Fruit fly (Drosophila melanogaster): Measurements from ENCODE around the gene parvin.

Gene parvin

dm6 chrX:19750626-19751149 lies 4.8 kb downstream of the parvin start, which contains the start of gene Abcd3 (continued):
- TF ChIP-seq Ets21C (GFP tag; optimal IDR thresholded peaks at IDR 0.05) (no peak), CG9139 (GFP tag; optimal IDR thresholded peaks at IDR 0.05) (peak; percentile 16), Lpt (GFP tag; optimal IDR thresholded peaks at IDR 0.05) (no peak), CG11902 (GFP tag; optimal IDR thresholded peaks at IDR 0.05) (no peak), fd85E (GFP tag; optimal IDR thresholded peaks at IDR 0.05) (no peak), Eip78C (GFP tag) (peak; percentile 7), dac (GFP tag; optimal IDR thresholded peaks at IDR 0.05) (no peak), CG34406 (GFP tag; optimal IDR thresholded peaks at IDR 0.05) (no peak), CG8119 (GFP tag; IDR thresholded peaks at IDR 0.05) (peak; percentile 54; the same call in 1 of the 3 replicates), OdsH (GFP tag; optimal IDR thresholded peaks at IDR 0.05) (no peak), Eip93F (GFP tag; optimal IDR thresholded peaks at IDR 0.05) (no peak), cyc (GFP tag; optimal IDR thresholded peaks at IDR 0.05) (peak; percentile 1), pdm3 (GFP tag; optimal IDR thresholded peaks at IDR 0.05) (no peak), CG6792 (GFP tag; optimal IDR thresholded peaks at IDR 0.05) (no peak), Eip75B (GFP tag; optimal IDR thresholded peaks at IDR 0.05) (peak; percentile 6), CG31627 (GFP tag; optimal IDR thresholded peaks at IDR 0.05) (no peak), esn (GFP tag; optimal IDR thresholded peaks at IDR 0.05) (peak; percentile 42), CG11294 (GFP tag; IDR thresholded peaks at IDR 0.05) (no peak), acj6 (GFP tag; optimal IDR thresholded peaks at IDR 0.05) (no peak), CG8632 (GFP tag; optimal IDR thresholded peaks at IDR 0.05) (peak; percentile 1), CG10631 (GFP tag; optimal IDR thresholded peaks at IDR 0.05) (no peak), CG4318 (GFP tag; optimal IDR thresholded peaks at IDR 0.05) (no peak), CG15336 (GFP tag; IDR thresholded peaks at IDR 0.05) (no peak; the same call in 1 of the 2 replicates), Sox14 (GFP tag; optimal IDR thresholded peaks at IDR 0.05) (peak; percentile 69), spab (GFP tag; optimal IDR thresholded peaks at IDR 0.05) (no peak), CG1621 (tag; optimal IDR thresholded peaks at IDR 0.05) (no peak), Sox15 (GFP tag; optimal IDR thresholded peaks at IDR 0.05) (no peak), CG3032 (tag; optimal IDR thresholded peaks at IDR 0.05) (peak; percentile 0), CG3919 (GFP tag; optimal IDR thresholded peaks at IDR 0.05) (peak; percentile 30), CG6163 (GFP tag; IDR thresholded peaks at IDR 0.05) (peak; percentile 20; the same call in 1 of the 3 replicates)

DNA sequence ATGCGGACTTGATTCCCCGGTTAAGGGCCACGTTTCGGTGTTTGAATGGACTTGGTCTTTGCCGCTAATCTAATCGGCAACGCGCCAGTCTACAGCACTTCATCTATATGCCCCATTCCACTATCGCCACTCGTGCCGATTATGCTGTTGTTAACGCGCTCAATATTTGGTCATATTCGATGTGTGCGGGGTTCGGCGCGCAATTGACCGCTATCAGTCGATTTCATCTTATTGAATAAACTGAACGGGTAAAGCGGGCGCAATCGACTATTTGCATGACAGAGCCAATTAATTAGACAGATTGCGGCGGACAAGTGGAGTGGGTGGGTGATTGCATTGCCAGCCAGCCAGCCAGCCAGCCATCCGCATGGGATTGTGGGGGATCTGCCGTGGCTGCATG lies 6.5 kb downstream of the parvin start:
- peak; percentile 37 for TF ChIP-seq vri (GFP tag; optimal IDR thresholded peaks at IDR 0.05)
- TF ChIP-seq spab (GFP tag; optimal IDR thresholded peaks at IDR 0.05): no peak
- no peak for TF ChIP-seq dac (GFP tag; optimal IDR thresholded peaks at IDR 0.05)

dm6 chrX:19753710-19754109 lies 7.9 kb downstream of the parvin start:
- TF ChIP-seq CG6276 (GFP tag; optimal IDR thresholded peaks at IDR 0.05): no peak
- no peak for TF ChIP-seq achi (GFP tag; optimal IDR thresholded peaks at IDR 0.05)
- TF ChIP-seq Lpt (GFP tag; optimal IDR thresholded peaks at IDR 0.05): no peak
- TF ChIP-seq dac (GFP tag; optimal IDR thresholded peaks at IDR 0.05): no peak
- no peak for TF ChIP-seq svp (GFP tag)
- TF ChIP-seq fd59A (GFP tag; optimal IDR thresholded peaks at IDR 0.05): no peak
- no peak for TF ChIP-seq pdm3 (GFP tag; optimal IDR thresholded peaks at IDR 0.05)
- no peak for TF ChIP-seq Ets21C (GFP tag; optimal IDR thresholded peaks at IDR 0.05)
- TF ChIP-seq CG11762 (GFP tag; optimal IDR thresholded peaks at IDR 0.05; ENCODE audit: insufficient read depth): no peak
- TF ChIP-seq Hr39 (GFP tag; optimal IDR thresholded peaks at IDR 0.05): no peak
- peak; percentile 75 for TF ChIP-seq vri (GFP tag; optimal IDR thresholded peaks at IDR 0.05)
- TF ChIP-seq Sox15 (GFP tag; optimal IDR thresholded peaks at IDR 0.05): no peak
- TF ChIP-seq Eip78C (GFP tag): peak; percentile 39
- TF ChIP-seq CG15336 (GFP tag; IDR thresholded peaks at IDR 0.05): no peak
- TF ChIP-seq Smox (GFP tag; optimal IDR thresholded peaks at IDR 0.05): no peak

All from whole organism, prepupa.